Fruit fly (Drosophila melanogaster): ENCODE data around the gene rump.

rump gene

DNA sequence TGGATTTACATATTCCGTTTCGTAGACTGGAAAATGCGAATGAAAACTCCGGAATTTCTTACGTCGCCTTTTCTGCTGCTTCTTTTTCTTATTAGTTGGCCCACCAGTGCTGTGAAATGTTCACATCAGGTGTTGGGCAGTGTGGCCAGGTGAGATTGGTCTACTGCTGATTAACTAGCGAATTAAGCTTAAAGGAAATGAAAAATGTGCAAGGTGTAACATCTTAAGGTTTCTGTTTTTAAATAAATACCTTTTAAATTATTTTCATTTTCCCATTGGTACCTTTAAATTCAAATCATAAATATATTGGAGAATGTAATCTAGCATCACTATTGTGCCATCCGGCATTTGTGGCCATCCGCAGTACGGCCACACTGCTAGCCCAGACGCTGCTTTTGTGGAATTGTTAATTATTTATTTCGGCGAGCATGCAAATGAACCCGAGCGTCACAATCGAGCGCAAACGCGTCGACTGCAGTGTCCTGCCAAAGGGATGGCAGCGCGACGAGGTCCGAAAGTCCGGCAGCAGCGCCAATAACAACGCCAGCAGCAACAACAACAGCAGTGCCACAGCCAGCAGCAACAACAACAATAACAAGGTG is 49.4 kb upstream of the rump start, which contains the start of the genes AP-1mu and MBD-like (continued):
- no peak for TF ChIP-seq Vsx1 (GFP tag; optimal IDR thresholded peaks at IDR 0.05)
- TF ChIP-seq CG4328 (GFP tag; optimal IDR thresholded peaks at IDR 0.05), result peak; percentile 21
- no peak for TF ChIP-seq Drgx (GFP tag; IDR thresholded peaks at IDR 0.05)
- peak; percentile 74 for TF ChIP-seq Camta (GFP tag; optimal IDR thresholded peaks at IDR 0.05)
- no peak for TF ChIP-seq nom (GFP tag; optimal IDR thresholded peaks at IDR 0.05)
- peak; percentile 34 for TF ChIP-seq CG11398 (GFP tag; optimal IDR thresholded peaks at IDR 0.05)
- 0 out of 2 replicates have a peak, but pooled peaks have one; percentile 38 for TF ChIP-seq sna (GFP tag; IDR thresholded peaks at IDR 0.05; ENCODE audit: partially characterized antibody)
- TF ChIP-seq CG34376 (GFP tag; optimal IDR thresholded peaks at IDR 0.05), result peak; percentile 68
- peak; percentile 36 for TF ChIP-seq CG17359 (tag; optimal IDR thresholded peaks at IDR 0.05)
- TF ChIP-seq NfI (GFP tag; optimal IDR thresholded peaks at IDR 0.05), result peak; percentile 72
- TF ChIP-seq Jarid2 (GFP tag; optimal IDR thresholded peaks at IDR 0.05), result no peak
- TF ChIP-seq CG7963 (GFP tag; IDR thresholded peaks at IDR 0.05; ENCODE audit: partially characterized antibody), result no peak
- peak; percentile 58 for TF ChIP-seq CG8290 (GFP tag; optimal IDR thresholded peaks at IDR 0.05)
- no peak for TF ChIP-seq CG8290 (tag; optimal IDR thresholded peaks at IDR 0.05)
- TF ChIP-seq gfzf (GFP tag; optimal IDR thresholded peaks at IDR 0.05), result peak; percentile 89
- TF ChIP-seq CG18011 (GFP tag; optimal IDR thresholded peaks at IDR 0.05), result no peak
- TF ChIP-seq CG9876 (GFP tag; optimal IDR thresholded peaks at IDR 0.05), result no peak
- peak; percentile 24 for TF ChIP-seq grn (GFP tag; optimal IDR thresholded peaks at IDR 0.05)
- peak; percentile 41 for TF ChIP-seq CG10462 (GFP tag; optimal IDR thresholded peaks at IDR 0.05)
- peak; percentile 48; the same call in 1 of the 2 replicates for TF ChIP-seq Taf1 (GFP tag; IDR thresholded peaks at IDR 0.05)
- peak; percentile 76 for TF ChIP-seq Max (GFP tag; optimal IDR thresholded peaks at IDR 0.05)
- no peak for TF ChIP-seq CG14965 (GFP tag; optimal IDR thresholded peaks at IDR 0.05; ENCODE audit: borderline replicate concordance)
- no peak for TF ChIP-seq CG3163 (GFP tag; optimal IDR thresholded peaks at IDR 0.05)
- peak; percentile 80 for TF ChIP-seq HmgZ (tag; optimal IDR thresholded peaks at IDR 0.05)
- TF ChIP-seq h (optimal IDR thresholded peaks at IDR 0.05), result no peak
- no peak for TF ChIP-seq Sox102F (GFP tag; optimal IDR thresholded peaks at IDR 0.05)
- 0 out of 2 replicates have a peak, but pooled peaks have one; percentile 34 for TF ChIP-seq chm (GFP tag; IDR thresholded peaks at IDR 0.05)
- no peak for TF ChIP-seq CrebB (tag; optimal IDR thresholded peaks at IDR 0.05)
- TF ChIP-seq Trl (optimal IDR thresholded peaks at IDR 0.05), result no peak
- peak; percentile 79 for TF ChIP-seq Trl (GFP tag; optimal IDR thresholded peaks at IDR 0.05)
- no peak for TF ChIP-seq MTF-1 (GFP tag; optimal IDR thresholded peaks at IDR 0.05; ENCODE audit: borderline replicate concordance)
- peak; percentile 78 for TF ChIP-seq MESR4 (GFP tag; optimal IDR thresholded peaks at IDR 0.05)
- TF ChIP-seq Usf (GFP tag; optimal IDR thresholded peaks at IDR 0.05), result no peak
- no peak for TF ChIP-seq Hey (tag; optimal IDR thresholded peaks at IDR 0.05)
- TF ChIP-seq ci (GFP tag; IDR thresholded peaks at IDR 0.05), result 0 out of 3 replicates have a peak, but pooled peaks have one; percentile 41
- TF ChIP-seq CG15696 (tag; optimal IDR thresholded peaks at IDR 0.05), result peak; percentile 57
- TF ChIP-seq CG12659 (GFP tag; optimal IDR thresholded peaks at IDR 0.05), result peak; percentile 81
- peak; percentile 59 for TF ChIP-seq CG4820 (GFP tag; optimal IDR thresholded peaks at IDR 0.05)
- TF ChIP-seq TFAM (GFP tag; optimal IDR thresholded peaks at IDR 0.05), result no peak
- TF ChIP-seq croc (GFP tag; conservative IDR thresholded peaks at IDR 0.05), result peak; percentile 25; the same call in 1 of the 3 replicates
- TF ChIP-seq Med (GFP tag), result peak; percentile 94
- no peak for TF ChIP-seq disco-r (GFP tag; optimal IDR thresholded peaks at IDR 0.05)
- no peak for TF ChIP-seq CG6791 (GFP tag; IDR thresholded peaks at IDR 0.05; ENCODE audit: partially characterized antibody)
- 0 out of 2 replicates have a peak, but pooled peaks have one; percentile 41 for TF ChIP-seq peb (GFP tag; IDR thresholded peaks at IDR 0.05)
- peak; percentile 61; the same call in 1 of the 2 replicates for TF ChIP-seq CG6272 (GFP tag; IDR thresholded peaks at IDR 0.05)
- TF ChIP-seq Fer3 (tag; optimal IDR thresholded peaks at IDR 0.05), result peak; percentile 53
- no peak for TF ChIP-seq Dip2 (GFP tag; IDR thresholded peaks at IDR 0.05)
- no peak for TF ChIP-seq CG10959 (GFP tag; IDR thresholded peaks at IDR 0.05)
- TF ChIP-seq CG8388 (GFP tag; optimal IDR thresholded peaks at IDR 0.05), result peak; percentile 27
- TF ChIP-seq pzg (GFP tag; optimal IDR thresholded peaks at IDR 0.05), result peak; percentile 78
